Worm (Caenorhabditis elegans) whole organism, L2 larva: ENCODE data around the gene W02A2.12.

Experiments
- C34F6.9 ChIP-seq: fragments of 150-350 bp; optimal IDR thresholded peaks from 2 replicates; lab custom pipeline; 2014; ENCODE audit warnings: missing biosample characterization, missing genetic modification characterization
- F13H6.1 ChIP-seq: sonication (generic microtip); optimal IDR thresholded peaks from 2 replicates; lab custom pipeline; 2016; ENCODE audit warnings: missing genetic modification characterization, missing compliant biosample characterization
- R02D3.7 ChIP-seq: fragments of 150-350 bp; optimal IDR thresholded peaks from 2 replicates; lab custom pipeline; 2014; ENCODE audit warnings: missing biosample characterization, missing genetic modification characterization
- Y55F3AM.14 ChIP-seq: fragments of 200-800 bp; sonication (Bioruptor generic); optimal IDR thresholded peaks from 2 replicates; lab custom pipeline; 2018; ENCODE audit warnings: mild to moderate bottlenecking, missing genetic modification characterization, missing compliant biosample characterization
- ZK546.5 ChIP-seq: sonication (generic microtip); optimal IDR thresholded peaks from 2 replicates; lab custom pipeline; 2017; ENCODE audit warnings: missing biosample characterization, missing genetic modification characterization
- alr-1 ChIP-seq: fragments of 150-350 bp; optimal IDR thresholded peaks from 2 replicates; lab custom pipeline; 2014; ENCODE audit warnings: missing biosample characterization, missing genetic modification characterization
- aly-2 ChIP-seq: fragments of 150-350 bp; optimal IDR thresholded peaks from 2 replicates; lab custom pipeline; 2014; ENCODE audit warnings: missing biosample characterization, missing genetic modification characterization
- ama-1 ChIP-seq: fragments of 150-350 bp; optimal IDR thresholded peaks from 2 replicates; lab custom pipeline; 2018; ENCODE audit warnings: inconsistent platforms
- blmp-1 ChIP-seq: sonication (generic microtip); optimal IDR thresholded peaks from 2 replicates; lab custom pipeline; 2017; ENCODE audit warnings: missing genetic modification characterization, mild to moderate bottlenecking, missing compliant biosample characterization, antibody characterized with exemption, moderate library complexity; ENCODE audit not compliant: insufficient read depth
- ceh-16 ChIP-seq: fragments of 150-350 bp; optimal IDR thresholded peaks from 2 replicates; lab custom pipeline; 2014; ENCODE audit warnings: missing biosample characterization, missing genetic modification characterization
- ceh-82 ChIP-seq: fragments of 150-350 bp; optimal IDR thresholded peaks from 2 replicates; lab custom pipeline; 2014; ENCODE audit warnings: missing biosample characterization, missing genetic modification characterization
- crh-2 ChIP-seq: sonication (generic microtip); optimal IDR thresholded peaks from 2 replicates; lab custom pipeline; 2017; ENCODE audit warnings: missing biosample characterization, missing genetic modification characterization
- dmd-4 ChIP-seq: sonication (generic microtip); optimal IDR thresholded peaks from 2 replicates; lab custom pipeline; 2017; ENCODE audit warnings: missing biosample characterization, missing genetic modification characterization
- egl-27 ChIP-seq: sonication (generic microtip); optimal IDR thresholded peaks from 3 replicates; lab custom pipeline; 2017; ENCODE audit warnings: missing biosample characterization, missing genetic modification reagents, missing genetic modification characterization
- elt-1 ChIP-seq: fragments of 150-350 bp; optimal IDR thresholded peaks from 2 replicates; lab custom pipeline; 2014; ENCODE audit warnings: missing biosample characterization, missing genetic modification characterization
- elt-3 ChIP-seq: sonication (generic microtip); optimal IDR thresholded peaks from 2 replicates; lab custom pipeline; 2017; ENCODE audit warnings: missing biosample characterization, missing genetic modification characterization
- fos-1 ChIP-seq: fragments of 150-350 bp; optimal IDR thresholded peaks from 2 replicates; lab custom pipeline; 2014; ENCODE audit warnings: missing biosample characterization, missing genetic modification characterization
- gmeb-1 ChIP-seq: fragments of 150-350 bp; optimal IDR thresholded peaks from 2 replicates; lab custom pipeline; 2014; ENCODE audit warnings: missing biosample characterization, missing genetic modification characterization
- lin-11 ChIP-seq: fragments of 150-350 bp; sonication (generic microtip); optimal IDR thresholded peaks from 2 replicates; lab custom pipeline; 2014; ENCODE audit warnings: missing biosample characterization, missing genetic modification characterization, inconsistent platforms, mixed read lengths
- lin-13 ChIP-seq: fragments of 150-350 bp; optimal IDR thresholded peaks from 2 replicates; lab custom pipeline; 2014; ENCODE audit warnings: missing biosample characterization, missing genetic modification reagents, missing genetic modification characterization
- lin-39 ChIP-seq: fragments of 150-350 bp; optimal IDR thresholded peaks from 2 replicates; lab custom pipeline; 2014; ENCODE audit warnings: missing biosample characterization, missing genetic modification reagents, missing genetic modification characterization
- lsy-2 ChIP-seq, 2 experiments: fragments of 150-350 bp in 1 of 2; sonication (generic microtip) in 1 of 2; optimal IDR thresholded peaks; 2 replicates each; lab custom pipeline; 2014 to 2017; ENCODE audit warnings: missing biosample characterization in 2 of 2, missing genetic modification characterization in 2 of 2
- mab-5 ChIP-seq: fragments of 150-350 bp; optimal IDR thresholded peaks from 2 replicates; lab custom pipeline; 2014; ENCODE audit warnings: missing biosample characterization, missing genetic modification characterization
- mbf-1 ChIP-seq: sonication (generic microtip); optimal IDR thresholded peaks from 2 replicates; lab custom pipeline; 2017; ENCODE audit warnings: missing biosample characterization, missing genetic modification characterization
- mdl-1 ChIP-seq, 2 experiments: fragments of 150-350 bp in 1 of 2; sonication (generic microtip) in 1 of 2; optimal IDR thresholded peaks; 2 replicates each; lab custom pipeline; 2017; ENCODE audit warnings: missing biosample characterization in 2 of 2, missing genetic modification characterization in 2 of 2
- nhr-10 ChIP-seq: sonication (generic microtip); optimal IDR thresholded peaks from 2 replicates; lab custom pipeline; 2017; ENCODE audit warnings: missing biosample characterization, missing genetic modification characterization
- nhr-11 ChIP-seq: fragments of 150-350 bp; optimal IDR thresholded peaks from 2 replicates; lab custom pipeline; 2014; ENCODE audit warnings: missing biosample characterization, missing genetic modification characterization
- nhr-12 ChIP-seq: fragments of 150-350 bp; optimal IDR thresholded peaks from 2 replicates; lab custom pipeline; 2014; ENCODE audit warnings: missing biosample characterization, missing genetic modification characterization
- nhr-129 ChIP-seq: fragments of 150-350 bp; optimal IDR thresholded peaks from 2 replicates; lab custom pipeline; 2014; ENCODE audit warnings: missing biosample characterization, missing genetic modification characterization
- nhr-21 ChIP-seq: fragments of 150-350 bp; optimal IDR thresholded peaks from 2 replicates; lab custom pipeline; 2014; ENCODE audit warnings: missing biosample characterization, missing genetic modification characterization
- nhr-23 ChIP-seq: fragments of 150-350 bp; optimal IDR thresholded peaks from 2 replicates; lab custom pipeline; 2014; ENCODE audit warnings: missing biosample characterization, missing genetic modification reagents, missing genetic modification characterization
- nhr-237 ChIP-seq: fragments of 150-350 bp; optimal IDR thresholded peaks from 2 replicates; lab custom pipeline; 2014; ENCODE audit warnings: missing biosample characterization, missing genetic modification characterization
- nhr-25 ChIP-seq: fragments of 150-350 bp; sonication (generic microtip); optimal IDR thresholded peaks from 3 replicates; lab custom pipeline; 2014; ENCODE audit warnings: missing biosample characterization, missing genetic modification characterization
- nhr-6 ChIP-seq: fragments of 150-350 bp; optimal IDR thresholded peaks from 2 replicates; lab custom pipeline; 2014; ENCODE audit warnings: missing biosample characterization, missing genetic modification characterization
- nhr-77 ChIP-seq: fragments of 150-350 bp; optimal IDR thresholded peaks from 2 replicates; lab custom pipeline; 2014; ENCODE audit warnings: missing biosample characterization, missing genetic modification characterization
- peb-1 ChIP-seq: fragments of 150-350 bp; optimal IDR thresholded peaks from 2 replicates; lab custom pipeline; 2014; ENCODE audit warnings: missing biosample characterization, missing genetic modification characterization
- sem-4 ChIP-seq: fragments of 150-350 bp; optimal IDR thresholded peaks from 2 replicates; lab custom pipeline; 2014; ENCODE audit warnings: missing biosample characterization, missing genetic modification reagents, missing genetic modification characterization
- skn-1 ChIP-seq: sonication (generic microtip); optimal IDR thresholded peaks from 2 replicates; lab custom pipeline; 2017; ENCODE audit warnings: missing biosample characterization, missing genetic modification characterization
- sma-3 ChIP-seq: sonication (generic microtip); optimal IDR thresholded peaks from 2 replicates; lab custom pipeline; 2016; ENCODE audit warnings: missing genetic modification reagents, missing genetic modification characterization, missing compliant biosample characterization
- sma-9 ChIP-seq, 2 experiments: fragments of 150-350 bp in 1 of 2; sonication (generic microtip) in 1 of 2; optimal IDR thresholded peaks; 2 replicates each; lab custom pipeline; 2014 to 2016; ENCODE audit warnings: missing genetic modification characterization in 2 of 2, mild to moderate bottlenecking in 1 of 2, missing biosample characterization in 1 of 2, missing compliant biosample characterization in 1 of 2, missing genetic modification reagents in 1 of 2, moderate library complexity in 1 of 2
- snpc-4 ChIP-seq: fragments of 150-350 bp; optimal IDR thresholded peaks from 2 replicates; lab custom pipeline; 2014; ENCODE audit warnings: missing biosample characterization, missing genetic modification characterization
- unc-39 ChIP-seq: fragments of 150-350 bp; optimal IDR thresholded peaks from 2 replicates; lab custom pipeline; 2014; ENCODE audit warnings: missing biosample characterization, missing genetic modification characterization
- unc-55 ChIP-seq: fragments of 150-350 bp; sonication (generic microtip); optimal IDR thresholded peaks from 3 replicates; lab custom pipeline; 2014; ENCODE audit warnings: missing biosample characterization, missing genetic modification reagents, missing genetic modification characterization
- unc-62 ChIP-seq: fragments of 150-350 bp; optimal IDR thresholded peaks from 2 replicates; lab custom pipeline; 2014; ENCODE audit warnings: missing biosample characterization, missing genetic modification reagents, missing genetic modification characterization
- zag-1 ChIP-seq: fragments of 150-350 bp; optimal IDR thresholded peaks from 2 replicates; lab custom pipeline; 2014; ENCODE audit warnings: missing biosample characterization, missing genetic modification characterization
- ztf-1 ChIP-seq: fragments of 200-800 bp; sonication (Bioruptor generic); conservative IDR thresholded peaks from 2 replicates; pipeline ENCODE4 v1.3.6; 2022; ENCODE audit warnings: missing genetic modification characterization, missing compliant biosample characterization
- ztf-11 ChIP-seq: sonication (generic microtip); optimal IDR thresholded peaks from 2 replicates; lab custom pipeline; 2017; ENCODE audit warnings: missing biosample characterization, missing genetic modification characterization
- ztf-4 ChIP-seq: fragments of 150-350 bp; optimal IDR thresholded peaks from 2 replicates; lab custom pipeline; 2014; ENCODE audit warnings: missing biosample characterization, missing genetic modification characterization

W02A2.12 gene

DNA sequence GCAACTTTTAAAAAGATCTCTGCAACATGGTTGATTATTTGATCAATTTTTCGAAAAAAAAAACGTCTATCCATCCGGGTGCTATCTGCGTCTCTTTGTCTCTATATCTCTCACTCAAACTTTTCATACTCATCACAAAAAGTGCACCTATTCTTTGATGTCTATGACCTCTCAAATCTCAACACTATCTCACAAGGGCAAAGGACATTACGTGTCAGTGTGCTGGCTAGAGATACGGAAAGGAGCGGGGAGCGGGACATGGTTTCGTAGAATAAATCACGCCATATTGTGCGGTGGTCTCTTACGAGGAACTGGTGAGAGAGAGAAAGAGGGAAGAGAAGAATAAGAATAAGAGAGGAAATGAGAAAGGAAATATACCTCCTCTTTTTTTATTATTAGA is 26.2 kb downstream of the W02A2.12 start:
- TF ChIP-seq aly-2 (tag; lab: Kevin White, UChicago) (no peak), sma-9 (GFP tag; optimal IDR thresholded peaks at IDR 0.05; lab: Kevin White, UChicago) (peak; percentile 92), sma-9 (tag; optimal IDR thresholded peaks at IDR 0.05; lab: Kevin White, UChicago) (no peak), ztf-1 (GFP tag; lab: Robert Waterston, UW) (no peak), ztf-4 (tag; lab: Kevin White, UChicago) (peak; percentile 48), nhr-129 (tag; lab: Kevin White, UChicago) (peak; percentile 97), elt-3 (tag; lab: Kevin White, UChicago) (no peak), crh-2 (tag; lab: Kevin White, UChicago) (peak; percentile 98), elt-1 (tag; lab: Kevin White, UChicago) (no peak), ztf-11 (tag; lab: Kevin White, UChicago) (no peak), snpc-4 (no peak), zag-1 (no peak), egl-27 (tag; lab: Kevin White, UChicago) (peak; percentile 85), sem-4 (tag; lab: Kevin White, UChicago) (peak; percentile 45), ceh-16 (tag; lab: Kevin White, UChicago) (no peak), dmd-4 (no peak), unc-55 (GFP tag; lab: Kevin White, UChicago) (no peak), nhr-21 (tag; lab: Kevin White, UChicago) (peak; percentile 88), gmeb-1 (tag; lab: Kevin White, UChicago) (peak; percentile 73), nhr-23 (no peak), nhr-77 (peak; percentile 42), ZK546.5 (tag; lab: Kevin White, UChicago) (no peak), mdl-1 (tag; optimal IDR thresholded peaks at IDR 0.05; lab: Kevin White, UChicago) (peak in 1 of 2 experiments; percentile 64), blmp-1 (tag; lab: Kevin White, UChicago) (peak; percentile 36), F13H6.1 (tag; lab: Kevin White, UChicago) (peak; percentile 88), peb-1 (tag; lab: Kevin White, UChicago) (no peak), unc-62 (GFP tag; lab: Kevin White, UChicago) (peak; percentile 29), nhr-237 (tag; lab: Kevin White, UChicago) (no peak), mab-5 (tag; lab: Kevin White, UChicago) (no peak), mbf-1 (no peak), nhr-6 (peak; percentile 69), Y55F3AM.14 (GFP tag; lab: Kevin White, UChicago) (no peak), nhr-11 (tag; lab: Kevin White, UChicago) (no peak), skn-1 (no peak), unc-39 (tag; lab: Kevin White, UChicago) (no peak), nhr-25 (peak; percentile 53), lin-13 (GFP tag; lab: Kevin White, UChicago) (peak; percentile 34), C34F6.9 (tag; lab: Kevin White, UChicago) (peak; percentile 87), fos-1 (tag; lab: Kevin White, UChicago) (peak; percentile 90), lin-11 (tag; lab: Kevin White, UChicago) (no peak), alr-1 (tag; lab: Kevin White, UChicago) (no peak), nhr-10 (no peak), lsy-2 (tag; optimal IDR thresholded peaks at IDR 0.05; lab: Kevin White, UChicago) (peak in 1 of 2 experiments; percentile 82), lin-39 (tag; lab: Kevin White, UChicago) (no peak), ceh-82 (no peak), ama-1 (lab: Kevin White, UChicago) (no peak), R02D3.7 (tag; lab: Kevin White, UChicago) (no peak), nhr-12 (tag; lab: Kevin White, UChicago) (no peak), sma-3 (GFP tag; lab: Kevin White, UChicago) (peak; percentile 93)
